Worm (Caenorhabditis elegans) whole organism, mixed stage, embryonic: ENCODE data around the gene fum-1.

Source experiments
- ceh-83 ChIP-seq: fragments of 200-800 bp; sonication (Bioruptor generic); optimal IDR thresholded peaks from 2 replicates; lab custom pipeline; 2018; ENCODE audit warnings: mild to moderate bottlenecking, missing genetic modification characterization, missing compliant biosample characterization
- nhr-237 ChIP-seq: fragments of 150-350 bp; optimal IDR thresholded peaks from 2 replicates; lab custom pipeline; 2014; ENCODE audit warnings: missing biosample characterization, missing genetic modification characterization
- nhr-76 ChIP-seq: sonication (generic microtip); optimal IDR thresholded peaks from 2 replicates; lab custom pipeline; 2017; ENCODE audit warnings: missing biosample characterization, missing genetic modification characterization
- snpc-4 ChIP-seq: fragments of 150-350 bp; optimal IDR thresholded peaks from 2 replicates; lab custom pipeline; 2014; ENCODE audit warnings: missing biosample characterization, missing genetic modification characterization
- unc-62 ChIP-seq: fragments of 150-350 bp; optimal IDR thresholded peaks from 2 replicates; lab custom pipeline; 2014; ENCODE audit warnings: missing biosample characterization, missing genetic modification reagents, missing genetic modification characterization

DNA sequence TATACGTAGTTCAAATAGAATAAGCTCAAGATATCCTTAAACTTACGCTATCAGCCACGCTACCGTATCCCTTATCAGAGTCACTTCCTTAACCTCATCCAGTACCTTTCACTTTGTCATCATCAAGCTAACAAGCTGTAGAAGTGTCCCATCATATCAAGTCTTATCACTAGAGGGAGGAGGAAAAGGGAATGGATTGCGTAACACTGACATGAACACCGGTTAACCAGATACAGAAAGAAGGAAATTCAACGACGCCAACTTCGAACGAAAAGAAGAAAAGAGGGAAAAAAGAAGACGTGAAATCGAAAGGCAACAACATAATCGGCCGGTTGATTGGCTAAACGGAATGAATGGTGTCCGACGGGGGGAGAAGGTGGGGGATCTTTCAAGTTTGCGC is 24.7 kb downstream of the fum-1 start:
- no peak for TF ChIP-seq snpc-4
- TF ChIP-seq unc-62: no peak
- no peak for TF ChIP-seq ceh-83 (GFP tag; lab: Kevin White, UChicago)
- no peak for TF ChIP-seq nhr-76
- no peak for TF ChIP-seq nhr-237 (tag; lab: Kevin White, UChicago)
